Worm (Caenorhabditis elegans): ENCODE data around the gene W02G9.4.

- TF ChIP-seq lsy-2 (tag; optimal IDR thresholded peaks at IDR 0.05) (peak; percentile 98), drap-1 (GFP tag; optimal IDR thresholded peaks at IDR 0.05) (no peak), ces-1 (GFP tag; optimal IDR thresholded peaks at IDR 0.05) (peak; percentile 49), M03D4.4 (tag; optimal IDR thresholded peaks at IDR 0.05) (no peak), unc-62 (GFP tag; optimal IDR thresholded peaks at IDR 0.05) (no peak), snpc-4 (tag; optimal IDR thresholded peaks at IDR 0.05) (no peak)
Observed at ce11 chrV:2694389-2694788, 27.7 kb downstream of the W02G9.4 start, which contains the start of gene Y45G12B.2.

Data from whole organism, mixed stage, embryonic.